Worm (Caenorhabditis elegans) whole organism, mixed stage, embryonic: Measurements from ENCODE around the gene mig-32.

Source experiments
- M03D4.4 ChIP-seq: sonication (generic microtip); optimal IDR thresholded peaks from 2 replicates; lab custom pipeline; 2017; ENCODE audit warnings: mild to moderate bottlenecking, missing genetic modification characterization, missing compliant biosample characterization
- bed-3 ChIP-seq: fragments of 200-800 bp; sonication (Bioruptor generic); optimal IDR thresholded peaks from 3 replicates; lab custom pipeline; 2018; ENCODE audit warnings: mild to moderate bottlenecking, missing genetic modification characterization, moderate library complexity, missing compliant biosample characterization
- ceh-39 ChIP-seq: fragments of 150-350 bp; optimal IDR thresholded peaks from 2 replicates; lab custom pipeline; 2014; ENCODE audit warnings: missing biosample characterization, missing genetic modification characterization
- ceh-43 ChIP-seq: fragments of 200-800 bp; sonication (Bioruptor generic); optimal IDR thresholded peaks from 2 replicates; lab custom pipeline; 2018; ENCODE audit warnings: mild to moderate bottlenecking, missing genetic modification characterization, moderate library complexity, missing compliant biosample characterization
- ceh-83 ChIP-seq: fragments of 200-800 bp; sonication (Bioruptor generic); optimal IDR thresholded peaks from 2 replicates; lab custom pipeline; 2018; ENCODE audit warnings: mild to moderate bottlenecking, missing genetic modification characterization, missing compliant biosample characterization
- ces-1 ChIP-seq: fragments of 150-350 bp; optimal IDR thresholded peaks from 2 replicates; lab custom pipeline; 2014; ENCODE audit warnings: missing biosample characterization, missing genetic modification reagents, missing genetic modification characterization
- drap-1 ChIP-seq: fragments of 200-800 bp; sonication (Bioruptor generic); optimal IDR thresholded peaks from 3 replicates; lab custom pipeline; 2018; ENCODE audit warnings: mild to moderate bottlenecking, missing genetic modification characterization, missing compliant biosample characterization
- elt-3 ChIP-seq: fragments of 150-350 bp; optimal IDR thresholded peaks from 2 replicates; lab custom pipeline; 2014; ENCODE audit warnings: missing biosample characterization, missing genetic modification characterization
- flh-1 ChIP-seq: fragments of 200-800 bp; sonication (Bioruptor generic); optimal IDR thresholded peaks from 2 replicates; lab custom pipeline; 2018; ENCODE audit warnings: mild to moderate bottlenecking, missing genetic modification characterization, moderate library complexity, missing compliant biosample characterization
- ham-2 ChIP-seq: fragments of 200-800 bp; sonication (Bioruptor generic); optimal IDR thresholded peaks from 2 replicates; lab custom pipeline; 2018; ENCODE audit warnings: mild to moderate bottlenecking, missing genetic modification characterization, missing compliant biosample characterization
- hlh-1 ChIP-seq: fragments of 150-350 bp; optimal IDR thresholded peaks from 2 replicates; lab custom pipeline; 2014; ENCODE audit warnings: missing biosample characterization, missing genetic modification reagents, missing genetic modification characterization
- lin-13 ChIP-seq: fragments of 150-350 bp; optimal IDR thresholded peaks from 2 replicates; lab custom pipeline; 2014; ENCODE audit warnings: missing biosample characterization, missing genetic modification characterization
- lsy-2 ChIP-seq: fragments of 150-350 bp; optimal IDR thresholded peaks from 2 replicates; lab custom pipeline; 2014; ENCODE audit warnings: missing biosample characterization, missing genetic modification characterization
- mab-5 ChIP-seq: fragments of 150-350 bp; optimal IDR thresholded peaks from 2 replicates; lab custom pipeline; 2014; ENCODE audit warnings: missing biosample characterization, missing genetic modification characterization
- mep-1 ChIP-seq: fragments of 150-350 bp; optimal IDR thresholded peaks from 2 replicates; lab custom pipeline; 2017; ENCODE audit warnings: missing biosample characterization, missing genetic modification reagents, missing genetic modification characterization, inconsistent platforms
- mls-2 ChIP-seq: sonication (generic microtip); optimal IDR thresholded peaks from 2 replicates; lab custom pipeline; 2016; ENCODE audit warnings: mild to moderate bottlenecking, missing genetic modification characterization, moderate library complexity, missing compliant biosample characterization
- nhr-12 ChIP-seq: fragments of 150-350 bp; optimal IDR thresholded peaks from 2 replicates; lab custom pipeline; 2014; ENCODE audit warnings: missing biosample characterization, missing genetic modification characterization
- nhr-2 ChIP-seq: fragments of 150-350 bp; optimal IDR thresholded peaks from 2 replicates; lab custom pipeline; 2014; ENCODE audit warnings: missing biosample characterization, missing genetic modification characterization
- nhr-237 ChIP-seq: fragments of 150-350 bp; optimal IDR thresholded peaks from 2 replicates; lab custom pipeline; 2014; ENCODE audit warnings: missing biosample characterization, missing genetic modification characterization
- nhr-28 ChIP-seq: fragments of 150-350 bp; optimal IDR thresholded peaks from 2 replicates; lab custom pipeline; 2014; ENCODE audit warnings: missing biosample characterization, missing genetic modification characterization
- nhr-76 ChIP-seq: sonication (generic microtip); optimal IDR thresholded peaks from 2 replicates; lab custom pipeline; 2017; ENCODE audit warnings: missing biosample characterization, missing genetic modification characterization
- pha-4 ChIP-seq: fragments of 150-350 bp; optimal IDR thresholded peaks from 2 replicates; lab custom pipeline; 2018; ENCODE audit warnings: missing biosample characterization, missing genetic modification reagents, missing genetic modification characterization
- snpc-4 ChIP-seq: fragments of 150-350 bp; optimal IDR thresholded peaks from 2 replicates; lab custom pipeline; 2014; ENCODE audit warnings: missing biosample characterization, missing genetic modification characterization
- sptf-1 ChIP-seq: sonication (generic microtip); optimal IDR thresholded peaks from 2 replicates; lab custom pipeline; 2017; ENCODE audit warnings: mild to moderate bottlenecking, missing genetic modification characterization, moderate library complexity, missing compliant biosample characterization
- tbx-8 ChIP-seq: fragments of 200-800 bp; sonication (Bioruptor generic); optimal IDR thresholded peaks from 2 replicates; lab custom pipeline; 2018; ENCODE audit warnings: mild to moderate bottlenecking, missing genetic modification characterization, moderate library complexity, missing compliant biosample characterization
- unc-120 ChIP-seq: sonication (generic microtip); optimal IDR thresholded peaks from 2 replicates; lab custom pipeline; 2017; ENCODE audit warnings: missing genetic modification characterization, missing compliant biosample characterization; ENCODE audit not compliant: poor library complexity, severe bottlenecking
- unc-62 ChIP-seq: fragments of 150-350 bp; optimal IDR thresholded peaks from 2 replicates; lab custom pipeline; 2014; ENCODE audit warnings: missing biosample characterization, missing genetic modification reagents, missing genetic modification characterization
- zip-8 ChIP-seq: fragments of 150-350 bp; optimal IDR thresholded peaks from 2 replicates; lab custom pipeline; 2014; ENCODE audit warnings: missing biosample characterization, missing genetic modification characterization
- ztf-11 ChIP-seq: fragments of 150-350 bp; optimal IDR thresholded peaks from 2 replicates; lab custom pipeline; 2014; ENCODE audit warnings: missing biosample characterization, missing genetic modification characterization

Gene mig-32

ce11 chrIV:12120536-12120935 lies 28.5 kb upstream of the mig-32 start:
- no peak for TF ChIP-seq nhr-237 (tag; lab: Kevin White, UChicago)
- TF ChIP-seq, all 35 proteins: peak for 0

ce11 chrIV:12114498-12114897 lies 22.5 kb upstream of the mig-32 start:
- TF ChIP-seq bed-3 (GFP tag; lab: Kevin White, UChicago) (no peak), ces-1 (peak; percentile 72)

ce11 chrIV:12113056-12113455 lies 21.0 kb upstream of the mig-32 start:
- peak; percentile 43 for TF ChIP-seq unc-120
- no peak for TF ChIP-seq zip-8 (tag; lab: Kevin White, UChicago)
- no peak for TF ChIP-seq flh-1
- TF ChIP-seq drap-1 (GFP tag; lab: Kevin White, UChicago): no peak
- TF ChIP-seq M03D4.4 (tag; lab: Kevin White, UChicago): no peak
- no peak for TF ChIP-seq bed-3 (GFP tag; lab: Kevin White, UChicago)
- TF ChIP-seq hlh-1 (tag; lab: Kevin White, UChicago): peak; percentile 23
- no peak for TF ChIP-seq mab-5 (tag; lab: Kevin White, UChicago)
- no peak for TF ChIP-seq ham-2 (GFP tag; lab: Kevin White, UChicago)
- no peak for TF ChIP-seq unc-62
- TF ChIP-seq pha-4 (tag; lab: Kevin White, UChicago): no peak

- TF ChIP-seq elt-3 (tag; lab: Kevin White, UChicago) (no peak), snpc-4 (tag; lab: Kevin White, UChicago) (no peak), mep-1 (tag; lab: Kevin White, UChicago) (no peak)
Observed at ce11 chrIV:12111477-12111876, 19.5 kb upstream of the mig-32 start, which contains the start of gene dlc-2. TSS of gene dlc-2 (minus strand) at chrIV:12111577.

- TF ChIP-seq tbx-8 (GFP tag; lab: Kevin White, UChicago) (no peak), ceh-43 (GFP tag; lab: Kevin White, UChicago) (no peak), ztf-11 (no peak), lin-13 (tag; lab: Kevin White, UChicago) (no peak), lsy-2 (no peak), bed-3 (GFP tag; lab: Kevin White, UChicago) (no peak), mab-5 (tag; lab: Kevin White, UChicago) (no peak), hlh-1 (tag; lab: Kevin White, UChicago) (no peak), nhr-12 (tag; lab: Kevin White, UChicago) (no peak), nhr-76 (no peak), unc-120 (no peak), unc-62 (no peak), flh-1 (no peak), nhr-237 (tag; lab: Kevin White, UChicago) (no peak), ces-1 (no peak), drap-1 (GFP tag; lab: Kevin White, UChicago) (no peak)
Observed at ce11 chrIV:12110339-12110738, 18.3 kb upstream of the mig-32 start, which contains the start of gene col-129. TSS of gene col-129 (minus strand) at chrIV:12110439.

ce11 chrIV:12109743-12110142 lies 17.7 kb upstream of the mig-32 start:
- TF ChIP-seq mep-1 (tag; lab: Kevin White, UChicago) (no peak), zip-8 (tag; lab: Kevin White, UChicago) (peak; percentile 98)

- TF ChIP-seq nhr-2 (tag; lab: Kevin White, UChicago) (no peak), mls-2 (tag; lab: Kevin White, UChicago) (no peak), flh-1 (no peak), lsy-2 (no peak), elt-3 (tag; lab: Kevin White, UChicago) (no peak), sptf-1 (tag; lab: Kevin White, UChicago) (no peak), ceh-39 (tag; lab: Kevin White, UChicago) (no peak), ceh-83 (GFP tag; lab: Kevin White, UChicago) (no peak), nhr-28 (tag; lab: Kevin White, UChicago) (no peak), bed-3 (GFP tag; lab: Kevin White, UChicago) (no peak)
Observed at ce11 chrIV:12108984-12109657, 17.1 kb upstream of the mig-32 start.
